Fruit fly (Drosophila melanogaster) whole organism, embryonic: ENCODE measurements around the gene Cpr64Ab.

ENCODE experiments used
- Atf6 ChIP-seq: fragments of 200-800 bp; sonication (Bioruptor generic); IDR thresholded peaks from 2 replicates; pipeline ENCODE4 v1.3.6; 2022; ENCODE audit warnings: missing biosample characterization, missing genetic modification characterization
- CG10654 ChIP-seq: fragments of 200-800 bp; sonication (Bioruptor generic); optimal IDR thresholded peaks from 2 replicates; lab custom pipeline; 2016; ENCODE audit warnings: missing biosample characterization, missing genetic modification characterization
- CG11085 ChIP-seq: fragments of 200-800 bp; sonication (Bioruptor generic); IDR thresholded peaks from 2 replicates; pipeline ENCODE4 v1.3.6; 2022; ENCODE audit warnings: missing biosample characterization, missing genetic modification characterization
- CG11247 ChIP-seq: fragments of 200-800 bp; sonication (Bioruptor generic); IDR thresholded peaks from 2 replicates; pipeline ENCODE4 v1.3.6; 2022; ENCODE audit warnings: missing biosample characterization, missing genetic modification characterization
- CG11696 ChIP-seq: fragments of 200-800 bp; sonication (Bioruptor generic); IDR thresholded peaks from 2 replicates; pipeline ENCODE4 v1.3.6; 2022; ENCODE audit warnings: missing biosample characterization, missing genetic modification characterization
- CG14441 ChIP-seq: fragments of 200-800 bp; sonication (Bioruptor generic); IDR thresholded peaks from 2 replicates; pipeline ENCODE4 v1.3.6; 2022; ENCODE audit warnings: missing biosample characterization, missing genetic modification characterization
- CG15479 ChIP-seq: fragments of 200-800 bp; sonication (Bioruptor generic); optimal IDR thresholded peaks from 3 replicates; lab custom pipeline; 2019; ENCODE audit warnings: missing biosample characterization, mild to moderate bottlenecking, missing genetic modification characterization, moderate library complexity
- CG2889 ChIP-seq: fragments of 200-800 bp; sonication (Bioruptor generic); IDR thresholded peaks from 3 replicates; pipeline ENCODE4 v1.3.6; 2022; ENCODE audit warnings: missing biosample characterization, missing genetic modification characterization
- CG32772 ChIP-seq: fragments of 200-800 bp; sonication (Bioruptor generic); IDR thresholded peaks from 2 replicates; pipeline ENCODE4 v1.3.6; 2022; ENCODE audit warnings: missing biosample characterization, missing genetic modification characterization
- CG33557 ChIP-seq: fragments of 200-800 bp; sonication (Bioruptor generic); optimal IDR thresholded peaks from 2 replicates; lab custom pipeline; 2019; ENCODE audit warnings: missing biosample characterization, mild to moderate bottlenecking, missing genetic modification characterization, moderate library complexity
- CG42726 ChIP-seq: fragments of 200-800 bp; sonication (Bioruptor generic); IDR thresholded peaks from 2 replicates; pipeline ENCODE4 v1.3.6; 2022; ENCODE audit warnings: missing biosample characterization, missing genetic modification characterization; ENCODE audit not compliant: partially characterized antibody
- CG4328 ChIP-seq: fragments of 200-800 bp; sonication (Bioruptor generic); optimal IDR thresholded peaks from 3 replicates; lab custom pipeline; 2017; ENCODE audit warnings: missing biosample characterization, missing genetic modification reagents, missing genetic modification characterization
- CG6683 ChIP-seq: fragments of 200-800 bp; sonication (Bioruptor generic); optimal IDR thresholded peaks from 2 replicates; lab custom pipeline; 2017; ENCODE audit warnings: missing biosample characterization, mild to moderate bottlenecking, missing genetic modification characterization, missing genetic modification reagents
- CG6765 ChIP-seq: fragments of 200-800 bp; sonication (Bioruptor generic); optimal IDR thresholded peaks from 3 replicates; lab custom pipeline; 2017; ENCODE audit warnings: missing biosample characterization, mild to moderate bottlenecking, missing genetic modification characterization
- CG7556 ChIP-seq: fragments of 200-800 bp; sonication (Bioruptor generic); optimal IDR thresholded peaks from 2 replicates; lab custom pipeline; 2017; ENCODE audit warnings: missing biosample characterization, mild to moderate bottlenecking, missing genetic modification characterization
- CG8924 ChIP-seq: fragments of 200-800 bp; optimal IDR thresholded peaks from 3 replicates; lab custom pipeline; 2019; ENCODE audit warnings: missing biosample characterization, mild to moderate bottlenecking, missing genetic modification characterization, moderate library complexity
- Dad ChIP-seq: fragments of 200-800 bp; sonication (Bioruptor generic); optimal IDR thresholded peaks from 3 replicates; lab custom pipeline; 2016; ENCODE audit warnings: missing biosample characterization, missing genetic modification characterization
- Ets65A ChIP-seq: fragments of 200-800 bp; sonication (Bioruptor generic); peaks from one replicate; lab custom pipeline; 2016; ENCODE audit warnings: missing biosample characterization, missing genetic modification characterization
- Fer3 ChIP-seq: fragments of 200-800 bp; sonication (Bioruptor generic); optimal IDR thresholded peaks from 2 replicates; lab custom pipeline; 2018; ENCODE audit warnings: missing biosample characterization, mild to moderate bottlenecking, missing genetic modification characterization, moderate library complexity
- Hr39 ChIP-seq: fragments of >200 bp; optimal IDR thresholded peaks from 2 replicates; lab custom pipeline; 2017
- Hr78 ChIP-seq, 2 experiments: fragments of 200-800 bp in 1 of 2; fragments of >200 bp in 1 of 2; sonication (Bioruptor generic) in 1 of 2; optimal IDR thresholded peaks; 2 replicates each; lab custom pipeline; 2017 to 2019; ENCODE audit warnings: missing biosample characterization in 2 of 2, missing genetic modification characterization in 2 of 2, mild to moderate bottlenecking in 1 of 2, moderate library complexity in 1 of 2
- MBD-R2 ChIP-seq: fragments of 200-800 bp; sonication (Bioruptor generic); IDR thresholded peaks from 2 replicates; pipeline ENCODE4 v1.3.6; 2022; ENCODE audit warnings: missing biosample characterization, missing genetic modification characterization
- Mad ChIP-seq: fragments of 200-800 bp; sonication (Bioruptor generic); optimal IDR thresholded peaks from 2 replicates; lab custom pipeline; 2016; ENCODE audit warnings: missing biosample characterization, missing genetic modification characterization
- Max ChIP-seq: fragments of 200-800 bp; sonication (Bioruptor generic); optimal IDR thresholded peaks from 2 replicates; lab custom pipeline; 2016; ENCODE audit warnings: missing biosample characterization, mild to moderate bottlenecking, missing genetic modification characterization
- Rfx ChIP-seq: fragments of 200-800 bp; sonication (Bioruptor generic); IDR thresholded peaks from 2 replicates; pipeline ENCODE4 v1.3.6; 2022; ENCODE audit warnings: missing biosample characterization, missing genetic modification characterization
- Scr ChIP-seq: fragments of 200-800 bp; sonication (Bioruptor generic); IDR thresholded peaks from 2 replicates; pipeline ENCODE4 v1.3.6; 2022; ENCODE audit warnings: missing biosample characterization, missing genetic modification characterization; ENCODE audit not compliant: partially characterized antibody
- Sox100B ChIP-seq: fragments of 200-800 bp; sonication (Bioruptor generic); optimal IDR thresholded peaks from 3 replicates; lab custom pipeline; 2018; ENCODE audit warnings: missing biosample characterization, mild to moderate bottlenecking, missing genetic modification characterization
- Usf ChIP-seq: fragments of 200-800 bp; sonication (Bioruptor generic); optimal IDR thresholded peaks from 2 replicates; lab custom pipeline; 2017; ENCODE audit warnings: missing genotype, missing biosample characterization, missing genetic modification characterization
- aop ChIP-seq: fragments of 200-800 bp; sonication (Bioruptor generic); IDR thresholded peaks from 2 replicates; pipeline ENCODE4 v1.3.6; 2022; ENCODE audit warnings: missing biosample characterization, missing genetic modification characterization
- bsh ChIP-seq, 2 experiments: fragments of 200-800 bp; sonication (Bioruptor generic); optimal IDR thresholded peaks; 2 replicates each; lab custom pipeline; 2017 to 2018; ENCODE audit warnings: mild to moderate bottlenecking in 2 of 2, missing biosample characterization in 2 of 2, missing genetic modification characterization in 2 of 2, moderate library complexity in 1 of 2
- caup ChIP-seq: fragments of 200-800 bp; sonication (Bioruptor generic); optimal IDR thresholded peaks from 3 replicates; lab custom pipeline; 2017; ENCODE audit warnings: missing biosample characterization, mild to moderate bottlenecking, missing genetic modification characterization, moderate library complexity; ENCODE audit not compliant: severe bottlenecking
- croc ChIP-seq: fragments of 200-800 bp; sonication (Bioruptor generic); conservative IDR thresholded peaks from 3 replicates; pipeline ENCODE4 v1.3.6; 2022; ENCODE audit warnings: missing biosample characterization, missing genetic modification characterization
- cwo ChIP-seq: fragments of 200-800 bp; sonication (Bioruptor generic); optimal IDR thresholded peaks from 3 replicates; lab custom pipeline; 2017; ENCODE audit warnings: missing biosample characterization, missing genetic modification characterization, mild to moderate bottlenecking, moderate library complexity, missing genetic modification reagents
- danr ChIP-seq: fragments of 200-800 bp; sonication (Bioruptor generic); IDR thresholded peaks from 2 replicates; pipeline ENCODE4 v1.3.6; 2022; ENCODE audit warnings: missing biosample characterization, missing genetic modification characterization
- ewg ChIP-seq: fragments of 200-800 bp; sonication (Bioruptor generic); optimal IDR thresholded peaks from 3 replicates; lab custom pipeline; 2017; ENCODE audit warnings: mild to moderate bottlenecking, missing biosample characterization, missing genetic modification reagents, missing genetic modification characterization
- grau ChIP-seq: fragments of 200-800 bp; optimal IDR thresholded peaks from 3 replicates; lab custom pipeline; 2019; ENCODE audit warnings: missing biosample characterization, mild to moderate bottlenecking, missing genetic modification characterization, moderate library complexity
- grn ChIP-seq: fragments of 200-800 bp; sonication (Bioruptor generic); optimal IDR thresholded peaks from 3 replicates; lab custom pipeline; 2017; ENCODE audit warnings: missing biosample characterization, missing genetic modification characterization
- gro ChIP-seq: fragments of 200-800 bp; sonication (Bioruptor generic); optimal IDR thresholded peaks from 2 replicates; lab custom pipeline; 2016; ENCODE audit warnings: missing biosample characterization, missing genetic modification characterization
- jumu ChIP-seq: fragments of 200-800 bp; sonication (Bioruptor generic); optimal IDR thresholded peaks from 3 replicates; lab custom pipeline; 2016; ENCODE audit warnings: missing biosample characterization, missing genetic modification characterization
- knrl ChIP-seq: fragments of 200-800 bp; sonication (Bioruptor generic); IDR thresholded peaks from 3 replicates; pipeline ENCODE4 v1.3.6; 2022; ENCODE audit warnings: missing biosample characterization, missing genetic modification characterization; ENCODE audit not compliant: partially characterized antibody
- pan ChIP-seq, 4 experiments: fragments of >200 bp in 3 of 4; fragments of 200-800 bp in 1 of 4; sonication (Bioruptor generic) in 1 of 4; optimal IDR thresholded peaks in 3 of 4; IDR thresholded peaks in 1 of 4; 2 replicates each; pipeline versions ENCODE4 v1.3.6 to Lab custom; 2017 to 2022; ENCODE audit warnings: missing biosample characterization in 2 of 4, missing genetic modification characterization in 2 of 4, mixed read lengths in 1 of 4
- sc ChIP-seq, 3 experiments: fragments of >200 bp in 2 of 3; fragments of 200-800 bp in 1 of 3; sonication (Bioruptor generic) in 1 of 3; optimal IDR thresholded peaks; 2 replicates in 2 of 3; 3 replicates in 1 of 3; lab custom pipeline; 2017; ENCODE audit warnings: mild to moderate bottlenecking in 1 of 3, missing biosample characterization in 1 of 3, missing genetic modification characterization in 1 of 3, missing genetic modification reagents in 1 of 3
- sna ChIP-seq: fragments of 200-800 bp; sonication (Bioruptor generic); IDR thresholded peaks from 2 replicates; pipeline ENCODE4 v1.3.6; 2022; ENCODE audit warnings: missing biosample characterization, missing genetic modification characterization; ENCODE audit not compliant: partially characterized antibody
- so ChIP-seq: fragments of 200-800 bp; sonication (Bioruptor generic); IDR thresholded peaks from 3 replicates; pipeline ENCODE4 v1.3.6; 2022; ENCODE audit warnings: missing biosample characterization, missing genetic modification characterization
- sr ChIP-seq: fragments of 200-800 bp; sonication (Bioruptor generic); IDR thresholded peaks from 3 replicates; pipeline ENCODE4 v1.3.6; 2022; ENCODE audit warnings: missing biosample characterization, missing genetic modification characterization
- stc ChIP-seq: fragments of 200-800 bp; sonication (Bioruptor generic); IDR thresholded peaks from 2 replicates; pipeline ENCODE4 v1.3.6; 2022; ENCODE audit warnings: missing biosample characterization, missing genetic modification characterization
- sug ChIP-seq: fragments of 200-800 bp; optimal IDR thresholded peaks from 2 replicates; lab custom pipeline; 2019; ENCODE audit warnings: missing biosample characterization, mild to moderate bottlenecking, missing genetic modification characterization, moderate library complexity
- wor ChIP-seq: fragments of 200-800 bp; sonication (Bioruptor generic); IDR thresholded peaks from 2 replicates; pipeline ENCODE4 v1.3.6; 2022; ENCODE audit warnings: missing biosample characterization, missing genetic modification characterization
- zf30C ChIP-seq: fragments of 200-800 bp; sonication (Bioruptor generic); optimal IDR thresholded peaks from 3 replicates; lab custom pipeline; 2018; ENCODE audit warnings: missing biosample characterization, mild to moderate bottlenecking, missing genetic modification characterization

The Cpr64Ab gene

DNA sequence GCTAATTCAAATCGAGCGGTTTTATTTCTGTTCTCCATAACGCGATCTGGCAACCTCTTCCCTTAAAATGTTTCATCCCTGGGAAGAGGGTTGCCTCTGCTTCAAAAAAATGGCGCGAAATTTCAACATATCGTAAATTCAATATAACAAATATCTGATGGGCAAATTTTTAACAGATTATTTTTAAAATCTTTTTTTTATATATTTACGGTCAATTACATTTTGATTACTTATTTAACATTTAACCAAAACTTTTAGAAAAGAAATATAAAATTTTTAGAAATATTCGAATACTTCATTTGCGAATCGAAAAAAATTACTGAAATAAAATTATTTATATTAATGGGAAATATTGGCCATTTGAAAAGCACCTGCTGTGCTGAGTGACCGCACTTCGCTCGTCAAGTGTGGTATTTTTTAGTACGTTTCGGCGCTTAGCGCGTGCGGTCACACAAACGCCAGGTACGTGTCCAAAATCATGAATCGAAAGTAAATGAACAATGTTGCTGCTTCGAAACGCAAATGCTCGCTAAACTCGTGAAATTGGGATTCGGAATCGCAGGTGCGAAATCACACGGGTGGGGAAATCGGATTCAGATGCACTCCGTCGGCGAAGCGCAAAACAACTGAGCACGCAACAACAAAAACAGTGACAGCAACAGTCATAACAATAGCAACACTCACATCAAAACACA is 41.2 kb downstream of the Cpr64Ab start, which contains the start of gene Ero1L (continued):
- TF ChIP-seq bsh (GFP tag; optimal IDR thresholded peaks at IDR 0.05; lab: Kevin White, UChicago) = no peak
- TF ChIP-seq caup = no peak
- no peak for TF ChIP-seq ewg (GFP tag; lab: Kevin White, UChicago)
- no peak for TF ChIP-seq Usf (GFP tag; lab: Kevin White, UChicago)
- no peak for TF ChIP-seq Hr39
- no peak for TF ChIP-seq sr (GFP tag; lab: Robert Waterston, UW)
- TF ChIP-seq so (GFP tag; lab: Robert Waterston, UW) = no peak
- no peak for TF ChIP-seq Hr78 (GFP tag; optimal IDR thresholded peaks at IDR 0.05; lab: Kevin White, UChicago)
- TF ChIP-seq jumu = no peak
- TF ChIP-seq Atf6 (GFP tag; lab: Robert Waterston, UW) = no peak
- no peak for TF ChIP-seq stc (GFP tag; lab: Robert Waterston, UW)
- TF ChIP-seq CG15479 (GFP tag; lab: Kevin White, UChicago) = no peak
- TF ChIP-seq Mad (GFP tag; lab: Kevin White, UChicago) = no peak
- peak; percentile 92 for TF ChIP-seq CG11696 (GFP tag; lab: Robert Waterston, UW)
- TF ChIP-seq sug (tag; lab: Kevin White, UChicago) = no peak
- TF ChIP-seq cwo (GFP tag; lab: Kevin White, UChicago) = peak; percentile 20
- no peak for TF ChIP-seq pan (optimal IDR thresholded peaks at IDR 0.05; lab: Kevin White, UChicago)
- TF ChIP-seq pan (GFP tag; optimal IDR thresholded peaks at IDR 0.05 in 1 of 2, IDR thresholded peaks at IDR 0.05 in 1 of 2) = no peak
- no peak for TF ChIP-seq CG6683 (GFP tag; lab: Kevin White, UChicago)
- TF ChIP-seq danr (GFP tag; lab: Robert Waterston, UW) = no peak
- TF ChIP-seq CG11085 (GFP tag; lab: Robert Waterston, UW) = no peak
- TF ChIP-seq CG2889 (GFP tag; lab: Robert Waterston, UW) = no peak
- peak; percentile 38 for TF ChIP-seq Rfx (GFP tag; lab: Robert Waterston, UW)
- no peak for TF ChIP-seq zf30C (GFP tag; lab: Kevin White, UChicago)
- no peak for TF ChIP-seq CG4328 (GFP tag; lab: Kevin White, UChicago)
- TF ChIP-seq sna (GFP tag; lab: Robert Waterston, UW) = no peak
- no peak for TF ChIP-seq CG7556 (GFP tag; lab: Kevin White, UChicago)
- TF ChIP-seq CG14441 (GFP tag; lab: Robert Waterston, UW) = 0 out of 2 replicates have a peak, but pooled peaks have one; percentile 31
- TF ChIP-seq croc (GFP tag; lab: Robert Waterston, UW) = no peak
- TF ChIP-seq aop (GFP tag; lab: Robert Waterston, UW) = no peak
- no peak for TF ChIP-seq CG8924 (tag; lab: Kevin White, UChicago)
- no peak for TF ChIP-seq CG32772 (GFP tag; lab: Robert Waterston, UW)
- peak; percentile 39 for TF ChIP-seq Max (GFP tag; lab: Kevin White, UChicago)
- TF ChIP-seq grn (GFP tag; lab: Kevin White, UChicago) = no peak
- no peak for TF ChIP-seq CG10654 (GFP tag; lab: Kevin White, UChicago)
- TF ChIP-seq Fer3 (tag; lab: Kevin White, UChicago) = peak; percentile 38
- TF ChIP-seq CG33557 (GFP tag; lab: Kevin White, UChicago) = no peak
- TF ChIP-seq CG6765 = no peak
- TF ChIP-seq gro (GFP tag; lab: Kevin White, UChicago) = no peak
- TF ChIP-seq knrl (GFP tag; lab: Robert Waterston, UW) = 0 out of 3 replicates have a peak, but pooled peaks have one; percentile 47
- peak; percentile 47 for TF ChIP-seq Sox100B
- peak; percentile 64 for TF ChIP-seq MBD-R2 (GFP tag; lab: Robert Waterston, UW)
- TF ChIP-seq Scr = no peak
- TF ChIP-seq CG11247 (GFP tag; lab: Robert Waterston, UW) = peak; percentile 36; the same call in 1 of the 2 replicates
- TF ChIP-seq Ets65A (GFP tag; lab: Kevin White, UChicago) = peak; percentile 30
- no peak for TF ChIP-seq sc (optimal IDR thresholded peaks at IDR 0.05; lab: Kevin White, UChicago)
- no peak for TF ChIP-seq sc (GFP tag; optimal IDR thresholded peaks at IDR 0.05; lab: Kevin White, UChicago)
- TF ChIP-seq wor (GFP tag; lab: Robert Waterston, UW) = no peak
- peak; percentile 12 for TF ChIP-seq grau (tag; lab: Kevin White, UChicago)
- no peak for TF ChIP-seq Dad
- no peak for TF ChIP-seq CG42726
